Fruit fly (Drosophila melanogaster): ENCODE results near the gene ush.

The ush gene

dm6 chr2L:468745-469358 is 7.2 kb upstream of the ush start (continued):
- peak; percentile 13 for TF ChIP-seq CG13296 (GFP tag; optimal IDR thresholded peaks at IDR 0.05)
- peak; percentile 74 for TF ChIP-seq exex (tag; optimal IDR thresholded peaks at IDR 0.05)
- no peak for TF ChIP-seq Sry-β (GFP tag; optimal IDR thresholded peaks at IDR 0.05)
- TF ChIP-seq CG4820 (GFP tag; optimal IDR thresholded peaks at IDR 0.05) = peak; percentile 55
- TF ChIP-seq sisA (GFP tag; IDR thresholded peaks at IDR 0.05) = peak; percentile 87
- TF ChIP-seq Nf-YB (GFP tag; optimal IDR thresholded peaks at IDR 0.05) = peak; percentile 50
- peak; percentile 52 for TF ChIP-seq CG9727 (GFP tag; optimal IDR thresholded peaks at IDR 0.05)
- peak; percentile 23; the same call in 1 of the 3 replicates for TF ChIP-seq sr (GFP tag; IDR thresholded peaks at IDR 0.05)
- no peak for TF ChIP-seq Hr39 (optimal IDR thresholded peaks at IDR 0.05)
- peak; percentile 62 for TF ChIP-seq CG8089 (GFP tag; optimal IDR thresholded peaks at IDR 0.05)
- peak; percentile 45 for TF ChIP-seq CG4282 (GFP tag; optimal IDR thresholded peaks at IDR 0.05)
- peak; percentile 97 for TF ChIP-seq sens (GFP tag)
- TF ChIP-seq zfh1 (GFP tag; IDR thresholded peaks at IDR 0.05) = peak; percentile 72
- TF ChIP-seq CG10654 (GFP tag; optimal IDR thresholded peaks at IDR 0.05) = peak; percentile 62
- TF ChIP-seq gt (GFP tag; IDR thresholded peaks at IDR 0.05) = no peak
- peak; percentile 44; the same call in 1 of the 2 replicates for TF ChIP-seq CG7372 (GFP tag; IDR thresholded peaks at IDR 0.05)
- TF ChIP-seq Drgx (GFP tag; IDR thresholded peaks at IDR 0.05) = peak; percentile 77
- peak; percentile 33 for TF ChIP-seq CG12744 (GFP tag; optimal IDR thresholded peaks at IDR 0.05)
- peak; percentile 97 for TF ChIP-seq Adf1 (GFP tag; IDR thresholded peaks at IDR 0.05)
- peak; percentile 75 for TF ChIP-seq CG43689 (GFP tag; IDR thresholded peaks at IDR 0.05)
- no peak for TF ChIP-seq unc-4 (GFP tag; IDR thresholded peaks at IDR 0.05; ENCODE audit: partially characterized antibody)
- no peak for TF ChIP-seq ham (GFP tag; IDR thresholded peaks at IDR 0.05)
- peak; percentile 86 for TF ChIP-seq gem (tag; optimal IDR thresholded peaks at IDR 0.05)
- TF ChIP-seq so (GFP tag; IDR thresholded peaks at IDR 0.05) = peak; percentile 76; the same call in 2 of the 3 replicates
- TF ChIP-seq CG12104 (GFP tag; optimal IDR thresholded peaks at IDR 0.05) = peak; percentile 55
- TF ChIP-seq CG11504 (tag; optimal IDR thresholded peaks at IDR 0.05) = peak; percentile 82
- TF ChIP-seq Dip3 (GFP tag; optimal IDR thresholded peaks at IDR 0.05) = peak; percentile 74
- peak; percentile 68 for TF ChIP-seq Antp (GFP tag; optimal IDR thresholded peaks at IDR 0.05)
- peak; percentile 77 for TF ChIP-seq mam (GFP tag; optimal IDR thresholded peaks at IDR 0.05)
- peak; percentile 72 for TF ChIP-seq CrebB (tag; optimal IDR thresholded peaks at IDR 0.05)
- TF ChIP-seq CG10431 (GFP tag; optimal IDR thresholded peaks at IDR 0.05) = no peak
- TF ChIP-seq phol (tag; optimal IDR thresholded peaks at IDR 0.05) = peak; percentile 80
- TF ChIP-seq Vsx1 (GFP tag; optimal IDR thresholded peaks at IDR 0.05) = peak; percentile 44
- TF ChIP-seq inv (GFP tag; IDR thresholded peaks at IDR 0.05; ENCODE audit: partially characterized antibody) = no peak
- no peak for TF ChIP-seq bbx (GFP tag; IDR thresholded peaks at IDR 0.05; ENCODE audit: partially characterized antibody)
- TF ChIP-seq pfk (GFP tag; optimal IDR thresholded peaks at IDR 0.05) = no peak
- TF ChIP-seq HmgD (GFP tag; optimal IDR thresholded peaks at IDR 0.05) = peak; percentile 24
- peak; percentile 79 for TF ChIP-seq NfI (GFP tag; optimal IDR thresholded peaks at IDR 0.05)
- peak; percentile 64; the same call in 1 of the 2 replicates for TF ChIP-seq sob (GFP tag; IDR thresholded peaks at IDR 0.05)
- peak; percentile 64; the same call in 2 of the 3 replicates for TF ChIP-seq CG11456 (GFP tag; IDR thresholded peaks at IDR 0.05)
- TF ChIP-seq CG2875 (GFP tag; optimal IDR thresholded peaks at IDR 0.05) = peak; percentile 76
- TF ChIP-seq fd64A (GFP tag; optimal IDR thresholded peaks at IDR 0.05) = peak; percentile 50
- peak; percentile 57 for TF ChIP-seq pb (GFP tag; optimal IDR thresholded peaks at IDR 0.05)
- no peak for TF ChIP-seq HLHmδ (GFP tag; optimal IDR thresholded peaks at IDR 0.05)
- TF ChIP-seq Hr51 (GFP tag; optimal IDR thresholded peaks at IDR 0.05) = peak; percentile 39 to 82
- TF ChIP-seq CG8944 (GFP tag; optimal IDR thresholded peaks at IDR 0.05) = peak; percentile 58
- TF ChIP-seq NFAT (GFP tag; IDR thresholded peaks at IDR 0.05) = peak; percentile 49; the same call in 1 of the 2 replicates
- peak; percentile 65 for TF ChIP-seq ewg (GFP tag; optimal IDR thresholded peaks at IDR 0.05)
- peak; percentile 67 for TF ChIP-seq gcm (GFP tag; optimal IDR thresholded peaks at IDR 0.05)
- TF ChIP-seq zf30C (GFP tag; optimal IDR thresholded peaks at IDR 0.05) = peak; percentile 10

Data from whole organism, embryonic.